Fruit fly (Drosophila melanogaster): Measurements from ENCODE around the gene Art4.

- TF ChIP-seq CG4496 (GFP tag; IDR thresholded peaks at IDR 0.05) (no peak), CG32121 (GFP tag; IDR thresholded peaks at IDR 0.05) (no peak), gl (tag; optimal IDR thresholded peaks at IDR 0.05) (no peak), CG13204 (GFP tag; optimal IDR thresholded peaks at IDR 0.05) (no peak), CG14655 (GFP tag; optimal IDR thresholded peaks at IDR 0.05) (no peak)
Measured at dm6 chr3R:10025050-10025449, 39.2 kb upstream of the Art4 start, which contains the start of gene CG31407.
